Worm (Caenorhabditis elegans) whole organism, L4/young adult: ENCODE measurements around the gene srh-123.

ENCODE experiments used
- W03F9.2 ChIP-seq: fragments of 150-350 bp; optimal IDR thresholded peaks from 2 replicates; lab custom pipeline; 2014; ENCODE audit warnings: missing biosample characterization, missing genetic modification characterization
- dao-5 ChIP-seq: sonication (generic microtip); optimal IDR thresholded peaks from 2 replicates; lab custom pipeline; 2016; ENCODE audit warnings: missing genotype, missing genetic modification characterization, moderate library complexity, missing compliant biosample characterization
- him-1 ChIP-seq: sonication (generic microtip); optimal IDR thresholded peaks from 2 replicates; lab custom pipeline; 2016; ENCODE audit warnings: missing genotype, missing genetic modification reagents, missing genetic modification characterization, missing compliant biosample characterization

DNA sequence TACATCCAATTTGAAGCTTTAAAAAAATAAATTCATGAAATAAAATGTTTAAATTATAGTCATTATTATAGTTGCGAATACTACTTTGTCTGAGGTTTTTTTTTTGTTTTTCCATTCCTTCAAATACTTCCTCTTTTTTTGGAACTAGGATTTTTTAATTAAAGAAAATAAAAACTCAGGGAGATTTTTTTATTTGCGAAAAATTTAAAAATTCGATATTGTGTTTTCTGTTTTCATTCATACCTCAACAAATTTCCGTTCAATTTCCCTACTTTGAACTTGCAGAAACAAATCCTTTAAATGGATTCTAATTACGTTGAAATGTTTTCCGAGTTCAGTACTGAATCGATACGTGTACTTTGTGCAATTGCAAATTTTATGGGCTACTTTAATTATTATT, 34.7 kb downstream of the srh-123 start, which contains the start of gene srw-32:
- TF ChIP-seq him-1 (tag; lab: Kevin White, UChicago) (no peak), W03F9.2 (tag; lab: Kevin White, UChicago) (no peak), dao-5 (tag; lab: Kevin White, UChicago) (no peak)
